Fruit fly (Drosophila melanogaster) whole organism, adult: ENCODE results near the gene CG32568.

Experiments used
- CG11617 ChIP-seq: fragments of 200-800 bp; sonication (Bioruptor generic); optimal IDR thresholded peaks from 2 replicates; lab custom pipeline; 2017; ENCODE audit warnings: mild to moderate bottlenecking, missing biosample characterization, missing genetic modification reagents, missing genetic modification characterization
- CG12768 ChIP-seq: fragments of 200-800 bp; sonication (Bioruptor generic); optimal IDR thresholded peaks from 2 replicates; lab custom pipeline; 2017; ENCODE audit warnings: missing biosample characterization, missing genetic modification characterization, mild to moderate bottlenecking, moderate library complexity, missing genetic modification reagents
- CG14711 ChIP-seq: fragments of 200-800 bp; sonication (Bioruptor generic); optimal IDR thresholded peaks from 2 replicates; lab custom pipeline; 2018; ENCODE audit warnings: missing biosample characterization, mild to moderate bottlenecking, missing genetic modification characterization, moderate library complexity
- CG1620 ChIP-seq: fragments of 200-800 bp; sonication (Bioruptor generic); optimal IDR thresholded peaks from 2 replicates; lab custom pipeline; 2016; ENCODE audit warnings: missing biosample characterization, missing genetic modification characterization
- CG33017 ChIP-seq: fragments of 200-800 bp; sonication (Bioruptor generic); optimal IDR thresholded peaks from 2 replicates; lab custom pipeline; 2018; ENCODE audit warnings: missing biosample characterization, mild to moderate bottlenecking, missing genetic modification characterization, moderate library complexity
- CG5204 ChIP-seq: fragments of 200-800 bp; sonication (Bioruptor generic); optimal IDR thresholded peaks from 2 replicates; lab custom pipeline; 2016; ENCODE audit warnings: missing biosample characterization, missing genetic modification characterization
- CG7045 ChIP-seq: fragments of 200-800 bp; sonication (Bioruptor generic); optimal IDR thresholded peaks from 2 replicates; lab custom pipeline; 2017; ENCODE audit warnings: missing biosample characterization, mild to moderate bottlenecking, missing genetic modification characterization
- CG7101 ChIP-seq: fragments of 200-800 bp; sonication (Bioruptor generic); optimal IDR thresholded peaks from 2 replicates; lab custom pipeline; 2018; ENCODE audit warnings: missing biosample characterization, mild to moderate bottlenecking, missing genetic modification characterization, moderate library complexity
- Clk ChIP-seq: fragments of 200-800 bp; sonication (Bioruptor generic); optimal IDR thresholded peaks from 2 replicates; lab custom pipeline; 2017; ENCODE audit warnings: missing biosample characterization, missing genetic modification characterization
- Crg-1 ChIP-seq: fragments of 200-800 bp; sonication (Bioruptor generic); optimal IDR thresholded peaks from 2 replicates; lab custom pipeline; 2016; ENCODE audit warnings: missing biosample characterization, missing genetic modification characterization
- Hr96 ChIP-seq: fragments of 200-800 bp; sonication (Bioruptor generic); optimal IDR thresholded peaks from 2 replicates; lab custom pipeline; 2016; ENCODE audit warnings: missing biosample characterization, missing genetic modification characterization
- Mnt ChIP-seq: fragments of 200-800 bp; sonication (Bioruptor generic); optimal IDR thresholded peaks from 2 replicates; lab custom pipeline; 2016; ENCODE audit warnings: missing biosample characterization, mild to moderate bottlenecking, missing genetic modification characterization
- bab1 ChIP-seq: fragments of 200-800 bp; sonication (Bioruptor generic); optimal IDR thresholded peaks from 3 replicates; lab custom pipeline; 2019; ENCODE audit warnings: missing biosample characterization, mild to moderate bottlenecking, missing genetic modification characterization, moderate library complexity
- cic ChIP-seq: fragments of 200-800 bp; sonication (Bioruptor generic); optimal IDR thresholded peaks from 2 replicates; lab custom pipeline; 2017; ENCODE audit warnings: missing biosample characterization, mild to moderate bottlenecking, missing genetic modification characterization, moderate library complexity
- cnc ChIP-seq, 2 experiments: fragments of >200 bp; optimal IDR thresholded peaks; 2 replicates each; lab custom pipeline; 2017
- kay ChIP-seq: fragments of 200-800 bp; sonication (Bioruptor generic); peaks from one replicate; lab custom pipeline; 2016; ENCODE audit warnings: missing biosample characterization, missing genetic modification characterization, borderline replicate concordance
- ovo ChIP-seq: fragments of 200-800 bp; sonication (Bioruptor generic); optimal IDR thresholded peaks from 2 replicates; lab custom pipeline; 2016; ENCODE audit warnings: missing biosample characterization, missing genetic modification characterization
- pad ChIP-seq: fragments of 200-800 bp; sonication (Bioruptor generic); optimal IDR thresholded peaks from 3 replicates; lab custom pipeline; 2017; ENCODE audit warnings: missing biosample characterization, missing genetic modification characterization, mild to moderate bottlenecking, moderate library complexity, missing genetic modification reagents
- tj ChIP-seq: fragments of 200-800 bp; sonication (Bioruptor generic); optimal IDR thresholded peaks from 3 replicates; lab custom pipeline; 2017; ENCODE audit warnings: missing biosample characterization, mild to moderate bottlenecking, missing genetic modification characterization, moderate library complexity
- toe ChIP-seq: fragments of 200-800 bp; sonication (Bioruptor generic); optimal IDR thresholded peaks from 2 replicates; lab custom pipeline; 2016; ENCODE audit warnings: missing biosample characterization, missing genetic modification characterization

Gene CG32568

DNA sequence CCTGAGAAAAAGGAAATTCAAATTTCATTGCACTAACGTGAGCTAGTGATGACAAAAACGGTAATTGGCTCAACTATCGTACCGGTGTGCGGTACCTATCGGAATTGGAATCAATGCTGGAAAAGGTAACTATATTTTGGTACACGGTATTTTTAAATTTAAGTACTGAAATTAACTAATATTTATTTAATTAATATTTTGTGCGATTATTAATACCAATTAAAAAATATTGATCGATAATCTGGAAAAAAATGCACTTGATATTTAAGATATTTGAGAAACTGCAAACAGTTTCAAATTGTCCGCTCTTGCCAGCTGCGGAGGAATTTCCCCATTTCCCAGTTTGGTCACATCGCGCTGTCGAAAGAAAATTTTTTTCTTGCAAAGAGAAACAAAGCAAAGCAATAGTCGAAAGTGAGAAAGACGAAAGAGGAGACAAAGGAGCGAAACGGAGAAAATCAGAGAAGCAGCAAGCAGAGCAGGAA lies 46.8 kb downstream of the CG32568 start:
- no peak for TF ChIP-seq pad
- no peak for TF ChIP-seq tj (GFP tag; lab: Kevin White, UChicago)
- TF ChIP-seq CG11617 (GFP tag; lab: Kevin White, UChicago) = peak; percentile 7
- TF ChIP-seq Crg-1 (GFP tag; lab: Kevin White, UChicago) = peak; percentile 12
- TF ChIP-seq bab1 (GFP tag; lab: Kevin White, UChicago) = peak; percentile 3
- peak; percentile 17 for TF ChIP-seq CG14711 (tag; lab: Kevin White, UChicago)
- TF ChIP-seq CG7101 = peak; percentile 58
- TF ChIP-seq CG1620 (GFP tag; lab: Kevin White, UChicago) = no peak
- no peak for TF ChIP-seq CG12768 (GFP tag; lab: Kevin White, UChicago)

dm6 chrX:16791058-16791457 lies 50.4 kb downstream of the CG32568 start, which contains the start of gene Rrp45:
Gene Rrp45, minus strand, starts transcription at chrX:16791266.
- peak; percentile 90 for TF ChIP-seq Mnt
- peak; percentile 25 for TF ChIP-seq CG1620 (GFP tag; lab: Kevin White, UChicago)
- no peak for TF ChIP-seq cnc (optimal IDR thresholded peaks at IDR 0.05; lab: Kevin White, UChicago)

- TF ChIP-seq CG7101 (no peak), bab1 (GFP tag; lab: Kevin White, UChicago) (peak; percentile 50), Crg-1 (GFP tag; lab: Kevin White, UChicago) (no peak), CG5204 (GFP tag; lab: Kevin White, UChicago) (no peak), CG11617 (GFP tag; lab: Kevin White, UChicago) (no peak), CG14711 (tag; lab: Kevin White, UChicago) (no peak), toe (GFP tag; lab: Kevin White, UChicago) (no peak), pad (peak; percentile 96), CG1620 (GFP tag; lab: Kevin White, UChicago) (peak; percentile 25), Clk (no peak), kay (GFP tag; lab: Kevin White, UChicago) (no peak), CG33017 (tag; lab: Kevin White, UChicago) (no peak), cic (GFP tag; lab: Kevin White, UChicago) (no peak), tj (GFP tag; lab: Kevin White, UChicago) (peak; percentile 12), CG7045 (no peak), Hr96 (GFP tag; lab: Kevin White, UChicago) (no peak), cnc (optimal IDR thresholded peaks at IDR 0.05; lab: Kevin White, UChicago) (no peak), ovo (GFP tag; lab: Kevin White, UChicago) (no peak), CG12768 (GFP tag; lab: Kevin White, UChicago) (no peak), Mnt (peak; percentile 69)
Measured at dm6 chrX:16791920-16792829, 51.5 kb downstream of the CG32568 start, which contains the start of gene CG4768. Gene CG4768, plus strand, starts transcription at chrX:16792119.
